Fruit fly (Drosophila melanogaster): ENCODE measurements around the gene CG34279.

Gene CG34279

DNA sequence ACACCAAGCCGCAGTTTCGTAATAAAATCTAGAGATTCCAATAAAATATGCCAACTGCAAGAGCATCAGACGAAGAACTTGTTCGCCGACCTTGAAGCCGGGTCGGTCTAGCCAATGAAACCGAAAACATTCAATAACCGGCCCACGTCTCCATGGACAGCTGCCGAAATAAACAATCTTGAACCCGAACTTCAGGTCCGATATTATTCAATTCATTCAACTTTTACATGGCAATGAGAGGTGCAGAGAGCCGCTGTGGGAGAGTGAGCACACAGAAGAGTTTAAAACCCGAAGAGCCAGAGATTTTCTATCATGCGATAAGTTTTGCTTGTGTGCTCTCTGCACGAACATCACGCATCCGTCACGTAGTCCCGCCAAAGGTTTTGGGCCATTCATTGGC, 25.6 kb downstream of the CG34279 start (continued):
- TF ChIP-seq Deaf1 (tag; optimal IDR thresholded peaks at IDR 0.05) (peak; percentile 75), TFAM (GFP tag; optimal IDR thresholded peaks at IDR 0.05) (no peak), gsb (GFP tag; IDR thresholded peaks at IDR 0.05) (no peak), pan (optimal IDR thresholded peaks at IDR 0.05) (no peak), pan (GFP tag; optimal IDR thresholded peaks at IDR 0.05 in 1 of 2, IDR thresholded peaks at IDR 0.05 in 1 of 2) (no peak), CG5245 (GFP tag; optimal IDR thresholded peaks at IDR 0.05) (no peak), Usf (GFP tag; optimal IDR thresholded peaks at IDR 0.05) (no peak), sna (GFP tag; IDR thresholded peaks at IDR 0.05; ENCODE audit: partially characterized antibody) (no peak), CG3065 (GFP tag; optimal IDR thresholded peaks at IDR 0.05) (no peak), CG31365 (tag; optimal IDR thresholded peaks at IDR 0.05) (no peak), Mrtf (GFP tag; IDR thresholded peaks at IDR 0.05) (no peak), CG3163 (GFP tag; optimal IDR thresholded peaks at IDR 0.05) (no peak), Opbp (GFP tag; IDR thresholded peaks at IDR 0.05; ENCODE audit: partially characterized antibody) (no peak), CG32532 (GFP tag; IDR thresholded peaks at IDR 0.05) (no peak), CG17361 (GFP tag; IDR thresholded peaks at IDR 0.05) (no peak), dan (GFP tag; IDR thresholded peaks at IDR 0.05) (no peak), shn (GFP tag; optimal IDR thresholded peaks at IDR 0.05) (no peak), sd (tag; optimal IDR thresholded peaks at IDR 0.05) (no peak), gce (GFP tag; IDR thresholded peaks at IDR 0.05) (no peak), unpg (GFP tag; optimal IDR thresholded peaks at IDR 0.05) (no peak), pho (GFP tag; optimal IDR thresholded peaks at IDR 0.05) (no peak), Abd-B (GFP tag; optimal IDR thresholded peaks at IDR 0.05) (no peak), B-H2 (GFP tag; optimal IDR thresholded peaks at IDR 0.05) (no peak), CG11085 (GFP tag; IDR thresholded peaks at IDR 0.05) (no peak), az2 (GFP tag; optimal IDR thresholded peaks at IDR 0.05) (no peak), Nf-YC (tag; optimal IDR thresholded peaks at IDR 0.05) (peak; percentile 37), CG14014 (GFP tag; IDR thresholded peaks at IDR 0.05) (no peak), chinmo (GFP tag; IDR thresholded peaks at IDR 0.05; ENCODE audit: partially characterized antibody) (peak; percentile 92), Dp (GFP tag; optimal IDR thresholded peaks at IDR 0.05) (no peak), CG1603 (tag; optimal IDR thresholded peaks at IDR 0.05) (no peak), CG4707 (GFP tag; optimal IDR thresholded peaks at IDR 0.05) (no peak), cad (GFP tag; optimal IDR thresholded peaks at IDR 0.05) (no peak), dmrt99B (tag; optimal IDR thresholded peaks at IDR 0.05) (no peak), CG6272 (GFP tag; IDR thresholded peaks at IDR 0.05) (no peak), CG18476 (GFP tag; optimal IDR thresholded peaks at IDR 0.05) (no peak), ems (GFP tag; optimal IDR thresholded peaks at IDR 0.05) (no peak), CG12104 (GFP tag; optimal IDR thresholded peaks at IDR 0.05) (no peak), eve (GFP tag; optimal IDR thresholded peaks at IDR 0.05) (no peak), CG10209 (GFP tag; optimal IDR thresholded peaks at IDR 0.05) (no peak), jumu (GFP tag; optimal IDR thresholded peaks at IDR 0.05) (no peak), Hey (tag; optimal IDR thresholded peaks at IDR 0.05) (no peak), repo (GFP tag; optimal IDR thresholded peaks at IDR 0.05) (no peak), Blimp-1 (GFP tag; optimal IDR thresholded peaks at IDR 0.05) (peak; percentile 97), Neu2 (GFP tag; optimal IDR thresholded peaks at IDR 0.05; ENCODE audit: borderline replicate concordance) (no peak), vnd (GFP tag; IDR thresholded peaks at IDR 0.05; ENCODE audit: partially characterized antibody) (no peak), CG12744 (GFP tag; optimal IDR thresholded peaks at IDR 0.05) (no peak), tap (tag; optimal IDR thresholded peaks at IDR 0.05) (no peak), CG2678 (tag; optimal IDR thresholded peaks at IDR 0.05) (no peak), nerfin-2 (GFP tag; IDR thresholded peaks at IDR 0.05; ENCODE audit: partially characterized antibody) (no peak), CG34376 (GFP tag; optimal IDR thresholded peaks at IDR 0.05) (no peak), eyg (GFP tag; optimal IDR thresholded peaks at IDR 0.05) (no peak), CG10979 (tag; optimal IDR thresholded peaks at IDR 0.05) (no peak)

Data from whole organism, embryonic.